Fruit fly (Drosophila melanogaster) whole organism, wandering third instar larva: Measurements from ENCODE around the gene Rpn1.
A peak's percentile ranks its signal among the peaks of the same experiment; 100 is the strongest.

Experiments
- Abd-B ChIP-seq: fragments of >200 bp; optimal IDR thresholded peaks from 2 replicates; lab custom pipeline; 2017; ENCODE audit warnings: missing biosample characterization, missing genetic modification characterization
- CG32264 ChIP-seq: fragments of 200-800 bp; sonication (Bioruptor generic); optimal IDR thresholded peaks from 2 replicates; lab custom pipeline; 2016; ENCODE audit warnings: missing biosample characterization, missing genetic modification characterization
- CG9705 ChIP-seq: fragments of 200-800 bp; sonication (Bioruptor generic); optimal IDR thresholded peaks from 2 replicates; lab custom pipeline; 2018; ENCODE audit warnings: missing biosample characterization, mild to moderate bottlenecking, missing genetic modification characterization
- CrebA ChIP-seq: fragments of 200-800 bp; sonication (Bioruptor generic); optimal IDR thresholded peaks from 2 replicates; lab custom pipeline; 2016; ENCODE audit warnings: missing biosample characterization, mild to moderate bottlenecking, missing genetic modification characterization, borderline replicate concordance
- Dfd ChIP-seq: fragments of >200 bp; optimal IDR thresholded peaks from 2 replicates; lab custom pipeline; 2017; ENCODE audit warnings: missing biosample characterization, missing genetic modification characterization
- Dif ChIP-seq: fragments of 200-275, 200-300 bp; sonication (Bioruptor generic); optimal IDR thresholded peaks from 2 replicates; lab custom pipeline; 2018; ENCODE audit warnings: missing biosample characterization, missing genetic modification characterization; ENCODE audit not compliant: partially characterized antibody
- GATAd ChIP-seq: sonication (Bioruptor generic); optimal IDR thresholded peaks from 2 replicates; lab custom pipeline; 2016; ENCODE audit warnings: missing biosample characterization, missing genetic modification characterization
- HLH106 ChIP-seq: fragments of 200-800 bp; optimal IDR thresholded peaks from 3 replicates; lab custom pipeline; 2019; ENCODE audit warnings: missing biosample characterization, mild to moderate bottlenecking, missing genetic modification characterization, moderate library complexity
- Hnf4 ChIP-seq: fragments of 200-800 bp; sonication (Bioruptor generic); optimal IDR thresholded peaks from 2 replicates; lab custom pipeline; 2016; ENCODE audit warnings: missing biosample characterization, mild to moderate bottlenecking, missing genetic modification characterization
- Hr78 ChIP-seq: fragments of >200 bp; optimal IDR thresholded peaks from 2 replicates; lab custom pipeline; 2017; ENCODE audit warnings: missing biosample characterization, missing genetic modification characterization
- Hr83 ChIP-seq: fragments of 200-300 bp; sonication (Bioruptor generic); optimal IDR thresholded peaks from 2 replicates; lab custom pipeline; 2016; ENCODE audit warnings: missing biosample characterization, mild to moderate bottlenecking, missing genetic modification characterization, moderate library complexity; ENCODE audit not compliant: poor library complexity, severe bottlenecking
- Jra ChIP-seq: sonication (Bioruptor generic); optimal IDR thresholded peaks from 2 replicates; lab custom pipeline; 2016; ENCODE audit warnings: missing biosample characterization, missing genetic modification characterization
- Mio ChIP-seq: sonication (Bioruptor generic); optimal IDR thresholded peaks from 2 replicates; lab custom pipeline; 2016; ENCODE audit warnings: missing biosample characterization, missing genetic modification characterization
- N ChIP-seq: fragments of >200 bp; optimal IDR thresholded peaks from 2 replicates; lab custom pipeline; 2018; ENCODE audit warnings: missing biosample characterization, missing external identifiers, missing genetic modification characterization
- OdsH ChIP-seq: fragments of 200-800 bp; sonication (Bioruptor generic); optimal IDR thresholded peaks from 2 replicates; lab custom pipeline; 2016; ENCODE audit warnings: missing biosample characterization, mild to moderate bottlenecking, missing genetic modification characterization
- Rel ChIP-seq, 2 experiments: fragments of 200-800 bp; sonication (Bioruptor generic) in 1 of 2; optimal IDR thresholded peaks; 2 replicates in 1 of 2; 3 replicates in 1 of 2; lab custom pipeline; 2016 to 2019; ENCODE audit warnings: mild to moderate bottlenecking in 2 of 2, missing biosample characterization in 2 of 2, missing genetic modification characterization in 2 of 2, moderate library complexity in 1 of 2
- Sp1 ChIP-seq: fragments of 200-800 bp; sonication (Bioruptor generic); optimal IDR thresholded peaks from 3 replicates; lab custom pipeline; 2019; ENCODE audit warnings: missing biosample characterization, mild to moderate bottlenecking, missing genetic modification characterization, moderate library complexity
- Vsx2 ChIP-seq: fragments of 200-300, 225-300 bp; sonication (Bioruptor generic); optimal IDR thresholded peaks from 2 replicates; lab custom pipeline; 2018; ENCODE audit warnings: missing biosample characterization, missing genetic modification characterization; ENCODE audit not compliant: partially characterized antibody
- br ChIP-seq: fragments of 200-800 bp; sonication (Bioruptor generic); optimal IDR thresholded peaks from 2 replicates; lab custom pipeline; 2016; ENCODE audit warnings: missing biosample characterization, missing genetic modification characterization
- brk ChIP-seq: fragments of 200-800 bp; sonication (Bioruptor generic); optimal IDR thresholded peaks from 2 replicates; lab custom pipeline; 2016; ENCODE audit warnings: missing biosample characterization, mild to moderate bottlenecking, missing genetic modification characterization
- dl ChIP-seq, 2 experiments: fragments of 175-275, 200-275 bp in 1 of 2; fragments of 200-275 bp in 1 of 2; sonication (Bioruptor generic); optimal IDR thresholded peaks; lab custom pipeline; 2018; ENCODE audit warnings: mild to moderate bottlenecking in 2 of 2, missing biosample characterization in 2 of 2, missing genetic modification characterization in 2 of 2, moderate library complexity in 2 of 2; ENCODE audit not compliant: partially characterized antibody in 2 of 2, insufficient read depth in 1 of 2
- dmrt93B ChIP-seq: fragments of 200-800 bp; sonication (Bioruptor generic); optimal IDR thresholded peaks from 2 replicates; lab custom pipeline; 2018; ENCODE audit warnings: missing biosample characterization, mild to moderate bottlenecking, missing genetic modification characterization
- dsf ChIP-seq: sonication (Bioruptor generic); optimal IDR thresholded peaks from 2 replicates; lab custom pipeline; 2016; ENCODE audit warnings: missing biosample characterization, missing genetic modification characterization, borderline replicate concordance
- ey ChIP-seq: fragments of 200-800 bp; sonication (Bioruptor generic); optimal IDR thresholded peaks from 2 replicates; lab custom pipeline; 2016; ENCODE audit warnings: missing biosample characterization, missing genetic modification characterization
- fru ChIP-seq: fragments of 200-800 bp; sonication (Bioruptor generic); optimal IDR thresholded peaks from 3 replicates; lab custom pipeline; 2016; ENCODE audit warnings: missing biosample characterization, mild to moderate bottlenecking, missing genetic modification characterization
- h ChIP-seq: fragments of 200-800 bp; sonication (Bioruptor generic); optimal IDR thresholded peaks from 3 replicates; lab custom pipeline; 2016; ENCODE audit warnings: missing biosample characterization, mild to moderate bottlenecking, missing genetic modification characterization
- jim ChIP-seq: fragments of 175-275, 200-325 bp; sonication (Bioruptor generic); optimal IDR thresholded peaks from 2 replicates; lab custom pipeline; 2016; ENCODE audit warnings: missing biosample characterization, mild to moderate bottlenecking, missing genetic modification characterization
- pan ChIP-seq: fragments of >200 bp; optimal IDR thresholded peaks from 2 replicates; lab custom pipeline; 2017
- psq ChIP-seq: fragments of 200-800 bp; sonication (Bioruptor generic); optimal IDR thresholded peaks from 3 replicates; lab custom pipeline; 2017; ENCODE audit warnings: missing biosample characterization, mild to moderate bottlenecking, missing genetic modification characterization, moderate library complexity
- rgr ChIP-seq: fragments of 200-800 bp; sonication (Bioruptor generic); optimal IDR thresholded peaks from 3 replicates; lab custom pipeline; 2016; ENCODE audit warnings: missing biosample characterization, mild to moderate bottlenecking, missing genetic modification characterization
- sage ChIP-seq: fragments of 200-800 bp; sonication (Bioruptor generic); optimal IDR thresholded peaks from 2 replicates; lab custom pipeline; 2016; ENCODE audit warnings: missing biosample characterization, mild to moderate bottlenecking, missing genetic modification characterization
- sv ChIP-seq: fragments of 200-800 bp; sonication (Bioruptor generic); optimal IDR thresholded peaks from 3 replicates; lab custom pipeline; 2016; ENCODE audit warnings: missing biosample characterization, missing genetic modification characterization
- usp ChIP-seq: fragments of >200 bp; optimal IDR thresholded peaks from 2 replicates; lab custom pipeline; 2017; ENCODE audit warnings: missing biosample characterization, missing genetic modification characterization
- woc ChIP-seq: sonication (Bioruptor generic); optimal IDR thresholded peaks from 2 replicates; lab custom pipeline; 2016; ENCODE audit warnings: missing biosample characterization, mild to moderate bottlenecking, missing genetic modification characterization

Rpn1 gene

dm6 chr3L:19903400-19903846 is 11.4 kb upstream of the Rpn1 start:
- peak; percentile 49 for TF ChIP-seq psq (GFP tag; lab: Kevin White, UChicago)
- TF ChIP-seq Sp1 (GFP tag; lab: Kevin White, UChicago): no peak
- no peak for TF ChIP-seq rgr (GFP tag; lab: Kevin White, UChicago)
- no peak for TF ChIP-seq CG32264 (GFP tag; lab: Kevin White, UChicago)
- no peak for TF ChIP-seq Dfd
- TF ChIP-seq Rel (GFP tag; optimal IDR thresholded peaks at IDR 0.05; lab: Kevin White, UChicago): no peak
- peak; percentile 94 for TF ChIP-seq Rel (tag; optimal IDR thresholded peaks at IDR 0.05; lab: Kevin White, UChicago)
- TF ChIP-seq sv: peak; percentile 46
- peak; percentile 35 for TF ChIP-seq woc (GFP tag; lab: Kevin White, UChicago)
- peak; percentile 8 for TF ChIP-seq Dif
- TF ChIP-seq dmrt93B: no peak
- peak; percentile 9 for TF ChIP-seq sage
- TF ChIP-seq CrebA (GFP tag; lab: Kevin White, UChicago): peak; percentile 25
- peak; percentile 20 to 22 for TF ChIP-seq dl (GFP tag; optimal IDR thresholded peaks at IDR 0.05; lab: Kevin White, UChicago; ENCODE audit: insufficient read depth in 1 of 2, partially characterized antibody in 2 of 2)
- TF ChIP-seq, all 38 proteins: peak for 8

dm6 chr3L:19904411-19905135 is 10.3 kb upstream of the Rpn1 start:
- TF ChIP-seq Rel (GFP tag; optimal IDR thresholded peaks at IDR 0.05; lab: Kevin White, UChicago) (no peak), Rel (tag; optimal IDR thresholded peaks at IDR 0.05; lab: Kevin White, UChicago) (peak; percentile 41), HLH106 (tag; lab: Kevin White, UChicago) (no peak)

DNA sequence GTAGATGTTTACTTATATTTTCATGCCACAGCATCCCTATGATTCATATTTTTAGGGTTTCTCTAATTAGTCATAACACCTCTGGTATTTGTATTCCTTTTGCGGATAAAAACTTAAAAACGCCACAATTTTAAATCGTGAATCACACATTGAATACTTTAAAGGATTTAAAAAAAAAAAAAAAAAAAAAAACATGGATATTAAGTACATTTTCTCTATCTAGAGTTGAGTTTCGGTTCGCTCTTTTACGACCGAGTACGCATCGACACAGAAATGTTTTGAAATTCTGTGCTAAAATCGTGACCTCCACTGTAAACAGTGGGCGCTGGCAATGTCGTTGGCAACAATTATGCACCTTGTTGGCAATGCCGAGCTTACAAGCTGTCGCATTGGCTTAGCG is 9.4 kb upstream of the Rpn1 start:
- TF ChIP-seq Vsx2 (GFP tag; lab: Kevin White, UChicago) (no peak), sage (no peak), Hr78 (GFP tag; lab: Kevin White, UChicago) (no peak), dsf (no peak), usp (GFP tag; lab: Kevin White, UChicago) (no peak), pan (lab: Kevin White, UChicago) (no peak), CG32264 (GFP tag; lab: Kevin White, UChicago) (no peak), jim (GFP tag; lab: Kevin White, UChicago) (no peak), psq (GFP tag; lab: Kevin White, UChicago) (peak; percentile 5), Mio (GFP tag; lab: Kevin White, UChicago) (no peak), sv (peak; percentile 31), Sp1 (GFP tag; lab: Kevin White, UChicago) (no peak), dmrt93B (no peak), Rel (GFP tag; optimal IDR thresholded peaks at IDR 0.05; lab: Kevin White, UChicago) (no peak), Rel (tag; optimal IDR thresholded peaks at IDR 0.05; lab: Kevin White, UChicago) (no peak), woc (GFP tag; lab: Kevin White, UChicago) (no peak), N (GFP tag; lab: Kevin White, UChicago) (no peak), Abd-B (no peak), Dif (no peak), OdsH (GFP tag; lab: Kevin White, UChicago) (peak; percentile 6), CrebA (GFP tag; lab: Kevin White, UChicago) (no peak), GATAd (GFP tag; lab: Kevin White, UChicago) (no peak), Hr83 (GFP tag; lab: Kevin White, UChicago) (no peak), brk (GFP tag; lab: Kevin White, UChicago) (no peak), CG9705 (no peak), Dfd (no peak), fru (GFP tag; lab: Kevin White, UChicago) (no peak), h (peak; percentile 35), Hnf4 (no peak), HLH106 (tag; lab: Kevin White, UChicago) (no peak), rgr (GFP tag; lab: Kevin White, UChicago) (peak; percentile 40), Jra (GFP tag; lab: Kevin White, UChicago) (no peak), ey (peak; percentile 33), br (GFP tag; lab: Kevin White, UChicago) (peak; percentile 18), dl (GFP tag; optimal IDR thresholded peaks at IDR 0.05; lab: Kevin White, UChicago; ENCODE audit: insufficient read depth in 1 of 2, partially characterized antibody in 2 of 2) (no peak)
